Worm (Caenorhabditis elegans) whole organism, L1 larva: Measurements from ENCODE around the gene F25B4.4.
"Not testable (repeated sequence)": the region's sequence is repeated elsewhere in the genome, so short reads cannot be mapped to it uniquely, and the experiment has no call there.

ENCODE experiments used
- C04F5.9 ChIP-seq: sonication (generic microtip); optimal IDR thresholded peaks from 2 replicates; lab custom pipeline; 2016; ENCODE audit warnings: missing genetic modification characterization, missing compliant biosample characterization
- C16A3.4 ChIP-seq: fragments of 150-350 bp; optimal IDR thresholded peaks from 2 replicates; lab custom pipeline; 2014; ENCODE audit warnings: missing biosample characterization, missing genetic modification characterization
- F16B12.6 ChIP-seq: fragments of 150-350 bp; optimal IDR thresholded peaks from 2 replicates; lab custom pipeline; 2014; ENCODE audit warnings: missing biosample characterization, missing genetic modification characterization
- aha-1 ChIP-seq: fragments of 150-350 bp; optimal IDR thresholded peaks from 2 replicates; lab custom pipeline; 2014; ENCODE audit warnings: missing biosample characterization, missing genetic modification characterization
- alr-1 ChIP-seq: fragments of 200-800 bp; sonication (Bioruptor generic); optimal IDR thresholded peaks from 2 replicates; lab custom pipeline; 2018; ENCODE audit warnings: borderline replicate concordance, mild to moderate bottlenecking, missing genetic modification characterization, missing compliant biosample characterization
- aly-2 ChIP-seq: fragments of 150-350 bp; optimal IDR thresholded peaks from 2 replicates; lab custom pipeline; 2014; ENCODE audit warnings: missing biosample characterization, missing genetic modification characterization
- ama-1 ChIP-seq: fragments of 150-350 bp; optimal IDR thresholded peaks from 2 replicates; lab custom pipeline; 2014
- ceh-63 ChIP-seq: fragments of 200-800 bp; sonication (Bioruptor generic); optimal IDR thresholded peaks from 2 replicates; lab custom pipeline; 2018; ENCODE audit warnings: mild to moderate bottlenecking, missing genetic modification characterization, missing compliant biosample characterization
- ceh-8 ChIP-seq: fragments of 200-800 bp; sonication (Bioruptor generic); optimal IDR thresholded peaks from 2 replicates; lab custom pipeline; 2018; ENCODE audit warnings: mild to moderate bottlenecking, missing genetic modification characterization, moderate library complexity, missing compliant biosample characterization
- ceh-88 ChIP-seq: fragments of 200-800 bp; sonication (Bioruptor generic); IDR thresholded peaks from 2 replicates; pipeline ENCODE4 v1.3.6; 2022; ENCODE audit warnings: missing genetic modification characterization, missing compliant biosample characterization
- dpl-1 ChIP-seq, 3 experiments: fragments of 150-350 bp in 2 of 3; sonication (generic microtip) in 1 of 3; optimal IDR thresholded peaks; 2 replicates each; lab custom pipeline; 2014 to 2017; ENCODE audit warnings: missing biosample characterization in 3 of 3, missing genetic modification characterization in 3 of 3, missing genetic modification reagents in 3 of 3
- dsc-1 ChIP-seq: sonication (generic microtip); optimal IDR thresholded peaks from 2 replicates; lab custom pipeline; 2016; ENCODE audit warnings: mild to moderate bottlenecking, missing genetic modification characterization, missing compliant biosample characterization
- efl-1 ChIP-seq, 4 experiments: fragments of 150-350 bp; optimal IDR thresholded peaks in 3 of 4; peaks in 1 of 4; 1 replicate in 1 of 4; 2 replicates in 3 of 4; lab custom pipeline; 2014; ENCODE audit warnings: missing biosample characterization in 2 of 4, missing genetic modification characterization in 2 of 4, missing genetic modification reagents in 2 of 4
- egl-27 ChIP-seq, 2 experiments: fragments of 150-350 bp in 1 of 2; sonication (generic microtip); optimal IDR thresholded peaks; 3 replicates each; lab custom pipeline; 2017 to 2018; ENCODE audit warnings: missing biosample characterization in 2 of 2, missing genetic modification characterization in 2 of 2, missing genetic modification reagents in 2 of 2
- elt-3 ChIP-seq, 6 experiments: fragments of 150-350 bp in 1 of 6; sonication (generic microtip); optimal IDR thresholded peaks; 2 replicates each; lab custom pipeline; 2017 to 2018; ENCODE audit warnings: missing biosample characterization in 6 of 6, missing genetic modification characterization in 6 of 6, inconsistent platforms in 1 of 6
- ets-5 ChIP-seq: fragments of 200-800 bp; sonication (Bioruptor generic); IDR thresholded peaks from 2 replicates; pipeline ENCODE4 v1.3.6; 2022; ENCODE audit warnings: missing genetic modification characterization, missing compliant biosample characterization
- fkh-10 ChIP-seq: sonication (generic microtip); optimal IDR thresholded peaks from 2 replicates; lab custom pipeline; 2017; ENCODE audit warnings: missing biosample characterization, missing genetic modification reagents, missing genetic modification characterization
- fkh-4 ChIP-seq: sonication (generic microtip); optimal IDR thresholded peaks from 2 replicates; lab custom pipeline; 2016; ENCODE audit warnings: missing compliant biosample characterization, missing genetic modification characterization, borderline replicate concordance
- fkh-8 ChIP-seq: sonication (generic microtip); optimal IDR thresholded peaks from 2 replicates; lab custom pipeline; 2016; ENCODE audit warnings: mild to moderate bottlenecking, missing genetic modification characterization, missing compliant biosample characterization
- grh-1 ChIP-seq: fragments of 200-800 bp; sonication (Bioruptor generic); IDR thresholded peaks from 2 replicates; pipeline ENCODE4 v1.3.6; 2022; ENCODE audit warnings: missing genetic modification reagents, missing genetic modification characterization, missing compliant biosample characterization
- hlh-17 ChIP-seq: fragments of 200-800 bp; sonication (Bioruptor generic); optimal IDR thresholded peaks from 2 replicates; lab custom pipeline; 2018; ENCODE audit warnings: missing genetic modification characterization, mild to moderate bottlenecking, missing compliant biosample characterization, moderate library complexity, borderline replicate concordance
- isw-1 ChIP-seq: fragments of 200-800 bp; sonication (Bioruptor generic); IDR thresholded peaks from 2 replicates; pipeline ENCODE4 v1.3.6; 2022; ENCODE audit warnings: missing genetic modification characterization, missing compliant biosample characterization
- jun-1 ChIP-seq: fragments of 150-350 bp; optimal IDR thresholded peaks from 2 replicates; lab custom pipeline; 2014; ENCODE audit warnings: missing biosample characterization, missing genetic modification reagents, missing genetic modification characterization
- lin-13 ChIP-seq: fragments of 150-350 bp; optimal IDR thresholded peaks from 2 replicates; lab custom pipeline; 2014; ENCODE audit warnings: missing biosample characterization, missing genetic modification reagents, missing genetic modification characterization
- lsy-2 ChIP-seq, 2 experiments: fragments of 150-350 bp; optimal IDR thresholded peaks; 2 replicates each; lab custom pipeline; 2014; ENCODE audit warnings: missing biosample characterization in 2 of 2, missing genetic modification characterization in 2 of 2
- mab-9 ChIP-seq: fragments of 200-800 bp; sonication (Bioruptor generic); IDR thresholded peaks from 2 replicates; pipeline ENCODE4 v1.3.6; 2022; ENCODE audit warnings: missing genetic modification reagents, missing genetic modification characterization, missing compliant biosample characterization
- mdl-1 ChIP-seq, 2 experiments: fragments of 150-350 bp; optimal IDR thresholded peaks; 2 replicates each; lab custom pipeline; 2014 to 2017; ENCODE audit warnings: missing biosample characterization in 2 of 2, missing genetic modification characterization in 2 of 2, inconsistent platforms in 1 of 2
- mef-2 ChIP-seq: fragments of 150-350 bp; optimal IDR thresholded peaks from 2 replicates; lab custom pipeline; 2014; ENCODE audit warnings: missing biosample characterization, missing genetic modification characterization
- nhr-11 ChIP-seq: fragments of 150-350 bp; optimal IDR thresholded peaks from 2 replicates; lab custom pipeline; 2014; ENCODE audit warnings: missing biosample characterization, missing genetic modification characterization
- nhr-12 ChIP-seq: sonication (generic microtip); optimal IDR thresholded peaks from 2 replicates; lab custom pipeline; 2017; ENCODE audit warnings: missing biosample characterization, missing genetic modification characterization
- nhr-19 ChIP-seq: fragments of 200-800 bp; sonication (Bioruptor generic); conservative IDR thresholded peaks from 2 replicates; pipeline ENCODE4 v1.3.6; 2022; ENCODE audit warnings: missing genetic modification characterization, missing compliant biosample characterization
- nhr-20 ChIP-seq: sonication (generic microtip); optimal IDR thresholded peaks from 2 replicates; lab custom pipeline; 2016; ENCODE audit warnings: mild to moderate bottlenecking, missing genetic modification characterization, missing compliant biosample characterization
- nhr-47 ChIP-seq: sonication (generic microtip); optimal IDR thresholded peaks from 2 replicates; lab custom pipeline; 2016; ENCODE audit warnings: mild to moderate bottlenecking, missing genetic modification characterization, moderate library complexity, missing compliant biosample characterization
- nhr-71 ChIP-seq: sonication (generic microtip); optimal IDR thresholded peaks from 2 replicates; lab custom pipeline; 2016; ENCODE audit warnings: mild to moderate bottlenecking, missing genetic modification characterization, moderate library complexity, missing compliant biosample characterization
- nhr-77 ChIP-seq: fragments of 150-350 bp; optimal IDR thresholded peaks from 2 replicates; lab custom pipeline; 2014; ENCODE audit warnings: missing biosample characterization, missing genetic modification characterization
- nhr-90 ChIP-seq: sonication (generic microtip); optimal IDR thresholded peaks from 2 replicates; lab custom pipeline; 2016; ENCODE audit warnings: mild to moderate bottlenecking, missing genetic modification characterization, missing compliant biosample characterization; ENCODE audit not compliant: poor library complexity
- pag-3 ChIP-seq: sonication (generic microtip); optimal IDR thresholded peaks from 2 replicates; lab custom pipeline; 2017; ENCODE audit warnings: missing genetic modification characterization, mild to moderate bottlenecking, missing compliant biosample characterization, antibody characterized with exemption, borderline replicate concordance; ENCODE audit not compliant: insufficient read depth
- pqm-1 ChIP-seq: sonication (generic microtip); optimal IDR thresholded peaks from 3 replicates; lab custom pipeline; 2017; ENCODE audit warnings: missing biosample characterization, missing genetic modification characterization
- rnt-1 ChIP-seq: sonication (generic microtip); optimal IDR thresholded peaks from 2 replicates; lab custom pipeline; 2016; ENCODE audit warnings: mild to moderate bottlenecking, missing genetic modification characterization, moderate library complexity, missing compliant biosample characterization
- swsn-7 ChIP-seq: sonication (generic microtip); optimal IDR thresholded peaks from 2 replicates; lab custom pipeline; 2016; ENCODE audit warnings: missing genetic modification characterization, missing compliant biosample characterization
- tlp-1 ChIP-seq: fragments of 150-350 bp; optimal IDR thresholded peaks from 2 replicates; lab custom pipeline; 2014; ENCODE audit warnings: missing biosample characterization, missing genetic modification characterization
- unc-86 ChIP-seq: sonication (generic microtip); optimal IDR thresholded peaks from 2 replicates; lab custom pipeline; 2016; ENCODE audit warnings: missing genetic modification characterization, missing compliant biosample characterization
- unc-98 ChIP-seq: fragments of 200-800 bp; sonication (Bioruptor generic); IDR thresholded peaks from 2 replicates; pipeline ENCODE4 v1.3.6; 2022; ENCODE audit warnings: missing genetic modification characterization, missing compliant biosample characterization
- vab-15 ChIP-seq: sonication (generic microtip); optimal IDR thresholded peaks from 2 replicates; lab custom pipeline; 2017; ENCODE audit warnings: missing genotype, mild to moderate bottlenecking, missing genetic modification characterization, missing compliant biosample characterization
- ztf-4 ChIP-seq: fragments of 150-350 bp; optimal IDR thresholded peaks from 2 replicates; lab custom pipeline; 2014; ENCODE audit warnings: missing biosample characterization, missing genetic modification characterization

Gene F25B4.4

DNA sequence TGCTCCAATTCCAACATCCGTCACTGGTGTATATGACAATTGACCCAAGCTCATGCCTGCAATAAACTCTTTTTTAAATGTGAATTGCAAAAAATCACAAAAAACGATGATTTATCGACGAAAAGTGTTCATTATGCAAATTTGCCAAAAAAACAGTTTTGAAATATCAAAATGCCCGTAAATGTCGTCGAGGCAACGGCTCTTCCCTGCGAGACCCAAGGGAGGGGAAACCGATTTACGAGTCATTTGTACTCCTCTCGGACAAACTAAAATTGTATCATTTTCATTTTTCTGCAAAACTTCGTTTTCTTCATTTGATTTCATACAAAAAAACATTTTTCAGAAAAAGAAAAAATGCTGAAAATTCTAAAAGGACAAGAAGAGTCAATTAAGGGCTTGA lies at the start of gene F25B4.4, which contains the start of gene hmgs-1 (continued):
- TF ChIP-seq fkh-10 (peak; percentile 79), ceh-88 (GFP tag; lab: Robert Waterston, UW) (peak; percentile 79; the same call in 1 of the 2 replicates), ceh-8 (GFP tag; lab: Kevin White, UChicago) (peak; percentile 81), pqm-1 (tag; lab: Kevin White, UChicago) (no peak), unc-86 (tag; lab: Kevin White, UChicago) (peak; percentile 90), ets-5 (GFP tag; lab: Robert Waterston, UW) (no peak), nhr-71 (tag; lab: Kevin White, UChicago) (peak; percentile 95), hlh-17 (GFP tag; lab: Kevin White, UChicago) (no peak), aly-2 (tag; lab: Kevin White, UChicago) (peak; percentile 89), ceh-63 (GFP tag; lab: Kevin White, UChicago) (no peak), ama-1 (lab: Kevin White, UChicago) (peak; percentile 53), C04F5.9 (tag; lab: Kevin White, UChicago) (peak; percentile 67), dsc-1 (tag; lab: Kevin White, UChicago) (peak; percentile 89), tlp-1 (tag; lab: Kevin White, UChicago) (no peak), aha-1 (peak; percentile 28), mef-2 (peak; percentile 76), nhr-90 (tag; lab: Kevin White, UChicago) (peak; percentile 85), mdl-1 (tag; optimal IDR thresholded peaks at IDR 0.05; lab: Kevin White, UChicago) (peak in 1 of 2 experiments; percentile 83), ztf-4 (peak; percentile 46), isw-1 (peak; percentile 89), nhr-20 (tag; lab: Kevin White, UChicago) (peak; percentile 94), nhr-47 (tag; lab: Kevin White, UChicago) (peak; percentile 94), lin-13 (GFP tag; lab: Kevin White, UChicago) (peak; percentile 92), grh-1 (peak; percentile 75), alr-1 (tag; lab: Kevin White, UChicago) (no peak), swsn-7 (tag; lab: Kevin White, UChicago) (peak; percentile 90), elt-3 (tag; optimal IDR thresholded peaks at IDR 0.05; lab: Kevin White, UChicago) (peak in 4 of 6 experiments; percentile 20 to 89 (median 75)), egl-27 (tag; optimal IDR thresholded peaks at IDR 0.05; lab: Kevin White, UChicago) (peak in 1 of 2 experiments; percentile 28), F16B12.6 (peak; percentile 68), mab-9 (GFP tag; lab: Robert Waterston, UW) (peak; percentile 72), nhr-12 (tag; lab: Kevin White, UChicago) (no peak), jun-1 (tag; lab: Kevin White, UChicago) (peak; percentile 91)
- TF ChIP-seq, all 84 proteins: peak for 64

DNA sequence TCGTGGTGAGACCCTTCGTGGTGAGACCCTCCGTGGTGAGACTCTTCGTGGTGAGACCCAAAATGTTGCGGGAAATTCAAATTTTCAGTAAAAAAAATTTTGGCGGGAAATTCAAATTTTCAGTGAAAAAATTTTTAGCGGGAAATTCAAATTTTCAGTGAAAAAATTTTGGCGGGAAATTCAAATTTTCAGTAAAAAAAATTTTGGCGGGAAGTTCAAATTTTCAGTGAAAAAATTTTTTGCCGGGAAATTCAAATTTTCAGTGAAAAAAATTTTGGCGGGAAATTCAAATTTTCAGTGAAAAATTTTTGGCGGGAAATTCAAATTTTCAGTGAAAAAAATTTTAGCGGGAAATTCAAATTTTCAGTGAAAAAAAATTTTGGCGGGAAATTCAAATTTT lies 44.6 kb upstream of the F25B4.4 start:
- TF ChIP-seq unc-98 (GFP tag; lab: Robert Waterston, UW) (peak; percentile 15; the same call in 1 of the 2 replicates), efl-1 (GFP tag; optimal IDR thresholded peaks at IDR 0.05 in 1 of 2; lab: Kevin White, UChicago) (peak; percentile 34 to 62)
- not testable (repeated sequence) for TF ChIP-seq efl-1 (optimal IDR thresholded peaks at IDR 0.05; lab: Kevin White, UChicago)

DNA sequence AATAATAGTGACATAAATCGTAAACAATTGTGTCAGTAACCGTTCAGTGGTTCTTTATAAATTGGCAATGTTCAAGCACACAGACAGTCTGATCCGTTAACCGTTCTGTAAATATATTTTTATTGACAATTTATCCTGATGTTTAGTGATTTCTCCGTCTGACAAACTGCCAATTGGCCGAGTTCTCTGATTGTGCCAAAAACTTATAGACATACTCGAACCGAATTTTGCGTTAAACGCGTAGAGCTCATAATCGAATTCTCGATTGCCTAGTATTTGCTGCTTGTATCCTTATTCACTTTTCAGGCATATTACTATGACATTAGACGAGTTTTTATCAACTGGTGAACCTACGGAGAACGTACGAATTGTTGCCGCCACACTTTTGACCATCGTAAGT lies 40.5 kb upstream of the F25B4.4 start, which contains the start of gene srx-117:
TSS of gene srx-117 (plus strand) at position 301 of the 400 bp plus-strand sequence.
- TF ChIP-seq lsy-2 (tag; optimal IDR thresholded peaks at IDR 0.05; lab: Kevin White, UChicago) (no peak), fkh-4 (tag; lab: Kevin White, UChicago) (no peak), ceh-63 (GFP tag; lab: Kevin White, UChicago) (no peak), alr-1 (tag; lab: Kevin White, UChicago) (no peak), vab-15 (no peak), unc-98 (GFP tag; lab: Robert Waterston, UW) (no peak), fkh-10 (no peak), pqm-1 (tag; lab: Kevin White, UChicago) (no peak), F16B12.6 (no peak), nhr-11 (tag; lab: Kevin White, UChicago) (no peak), dpl-1 (GFP tag; optimal IDR thresholded peaks at IDR 0.05; lab: Kevin White, UChicago) (no peak), fkh-8 (no peak), pag-3 (no peak), nhr-77 (tag; lab: Kevin White, UChicago) (no peak), efl-1 (optimal IDR thresholded peaks at IDR 0.05; lab: Kevin White, UChicago) (no peak), efl-1 (GFP tag; optimal IDR thresholded peaks at IDR 0.05 in 1 of 2; lab: Kevin White, UChicago) (no peak), nhr-19 (GFP tag; lab: Robert Waterston, UW) (no peak), C16A3.4 (tag; lab: Kevin White, UChicago) (no peak), rnt-1 (tag; lab: Kevin White, UChicago) (no peak)
